Fruit fly (Drosophila melanogaster) ovary, adult (tissue): ENCODE results near the gene CG12057.

ENCODE experiments used
- CG17801 ChIP-seq: fragments of 200-800 bp; optimal IDR thresholded peaks from 2 replicates; lab custom pipeline; 2019; ENCODE audit warnings: missing biosample characterization, mild to moderate bottlenecking, missing genetic modification characterization, moderate library complexity; ENCODE audit not compliant: partially characterized antibody

Gene CG12057

DNA sequence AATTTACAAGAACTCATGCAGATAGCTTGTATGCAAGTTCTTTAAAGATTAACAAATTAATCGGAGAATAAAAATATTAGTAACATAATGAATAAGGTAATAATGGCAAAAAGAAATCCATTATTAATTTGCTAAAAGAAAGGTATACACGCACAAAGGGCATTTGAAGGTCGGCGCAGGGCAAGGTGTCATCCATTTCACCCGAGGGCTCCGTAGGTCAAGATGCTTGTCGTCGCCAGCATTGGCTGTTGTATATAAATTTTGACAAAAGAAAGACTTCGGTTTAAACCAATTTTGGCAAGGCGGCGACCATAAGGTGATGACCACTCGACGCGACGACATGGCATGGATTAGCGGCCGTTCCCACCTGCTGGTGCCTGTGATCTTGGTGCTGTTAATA is 33.7 kb downstream of the CG12057 start, which contains the start of gene CG15370:
CG15370 (plus strand) TSS at position 301 of the 400 bp plus-strand sequence.
- TF ChIP-seq CG17801 (GFP tag; lab: Kevin White, UChicago): no peak

DNA sequence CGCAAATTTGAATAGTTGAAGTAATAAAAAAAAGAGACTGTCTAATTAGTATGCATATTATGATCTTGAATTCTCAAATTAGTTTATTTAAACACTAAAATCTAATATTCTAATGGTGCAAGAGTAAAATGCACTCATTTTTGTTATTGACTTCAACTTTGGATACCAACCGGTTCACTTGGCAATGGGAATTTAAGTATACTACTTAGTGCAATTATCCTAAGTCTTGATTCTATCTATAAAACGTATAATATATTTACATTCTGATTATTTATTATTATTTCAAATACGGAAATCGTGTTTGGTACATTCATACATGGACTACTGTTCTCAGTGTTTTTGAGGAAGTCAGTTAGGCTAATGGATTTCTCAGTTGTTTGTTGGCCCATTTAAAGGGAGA is 35.4 kb downstream of the CG12057 start, which contains the start of gene Gr8a:
Gr8a (plus strand) TSS at position 301 of the 400 bp plus-strand sequence.
- TF ChIP-seq CG17801 (GFP tag; lab: Kevin White, UChicago): no peak

dm6 chrX:9232199-9232598 is 40.7 kb downstream of the CG12057 start, which contains the start of gene CG12121:
Gene CG12121 (minus strand): TSS chrX:9232378.
- TF ChIP-seq CG17801 (GFP tag; lab: Kevin White, UChicago): peak; percentile 35

DNA sequence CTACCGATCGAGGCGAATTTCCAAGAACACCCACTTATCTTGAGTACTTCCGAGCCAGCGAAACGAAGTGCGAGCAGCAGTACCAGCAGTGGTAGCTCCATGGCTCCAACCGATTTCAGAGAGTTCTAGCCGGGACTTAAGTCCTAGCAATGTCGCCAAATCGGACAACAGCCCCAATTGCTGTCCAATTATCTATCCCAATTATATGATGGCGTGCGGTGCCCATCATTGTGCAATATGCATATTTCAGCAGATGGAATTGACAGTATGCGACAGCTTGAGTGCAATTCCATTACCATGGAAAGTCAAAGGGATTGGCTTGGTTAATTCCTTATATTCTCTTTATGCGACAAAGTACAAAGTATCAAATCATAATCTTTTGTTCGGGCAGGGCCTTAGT is 45.0 kb downstream of the CG12057 start, which contains the start of gene Ir8a:
Ir8a (minus strand) TSS at position 101 of the 400 bp plus-strand sequence.
- no peak for TF ChIP-seq CG17801 (GFP tag; lab: Kevin White, UChicago)
